Fruit fly (Drosophila melanogaster): ENCODE results near the gene Diap1.

dm6 chr3L:16051719-16052122, 887 bp upstream of the Diap1 start, which contains the start of gene Mbs:
- no peak for TF ChIP-seq acj6 (GFP tag; optimal IDR thresholded peaks at IDR 0.05)
- TF ChIP-seq achi (GFP tag; optimal IDR thresholded peaks at IDR 0.05), result no peak
- no peak for TF ChIP-seq CG9139 (GFP tag; optimal IDR thresholded peaks at IDR 0.05)
- TF ChIP-seq CG8319 (GFP tag; optimal IDR thresholded peaks at IDR 0.05), result no peak
- TF ChIP-seq CG10631 (GFP tag; optimal IDR thresholded peaks at IDR 0.05), result no peak
- peak; percentile 1 for TF ChIP-seq lz (GFP tag; optimal IDR thresholded peaks at IDR 0.05)
- TF ChIP-seq Hr4 (GFP tag; optimal IDR thresholded peaks at IDR 0.05), result no peak
- TF ChIP-seq pdm3 (GFP tag; optimal IDR thresholded peaks at IDR 0.05), result no peak
- TF ChIP-seq cyc (GFP tag; optimal IDR thresholded peaks at IDR 0.05), result peak; percentile 9
- TF ChIP-seq Gug (GFP tag; IDR thresholded peaks at IDR 0.05), result no peak
- TF ChIP-seq vri (GFP tag; optimal IDR thresholded peaks at IDR 0.05), result no peak
- no peak for TF ChIP-seq Lpt (GFP tag; optimal IDR thresholded peaks at IDR 0.05)
